Worm (Caenorhabditis elegans): ENCODE measurements around the gene acdh-2.

- TF ChIP-seq lin-11 (tag; optimal IDR thresholded peaks at IDR 0.05) (no peak), nhr-77 (tag; optimal IDR thresholded peaks at IDR 0.05) (no peak), blmp-1 (tag; optimal IDR thresholded peaks at IDR 0.05; ENCODE audit: insufficient read depth) (no peak), skn-1 (tag; optimal IDR thresholded peaks at IDR 0.05) (no peak), nhr-237 (tag; optimal IDR thresholded peaks at IDR 0.05) (no peak), nhr-11 (tag; optimal IDR thresholded peaks at IDR 0.05) (no peak), lsy-2 (tag; optimal IDR thresholded peaks at IDR 0.05) (no peak), dmd-4 (tag; optimal IDR thresholded peaks at IDR 0.05) (no peak), zag-1 (tag; optimal IDR thresholded peaks at IDR 0.05) (no peak)
Observed at ce11 chrII:5537078-5537477, 10.2 kb downstream of the acdh-2 start.
